Fruit fly (Drosophila melanogaster) whole organism, wandering third instar larva: ENCODE measurements around the gene CG10993.
A peak's percentile ranks its signal among the peaks of the same experiment; 100 is the strongest.

Experiments used
- Abd-B ChIP-seq: fragments of >200 bp; optimal IDR thresholded peaks from 2 replicates; lab custom pipeline; 2017; ENCODE audit warnings: missing biosample characterization, missing genetic modification characterization
- CG32264 ChIP-seq: fragments of 200-800 bp; sonication (Bioruptor generic); optimal IDR thresholded peaks from 2 replicates; lab custom pipeline; 2016; ENCODE audit warnings: missing biosample characterization, missing genetic modification characterization
- CG9705 ChIP-seq: fragments of 200-800 bp; sonication (Bioruptor generic); optimal IDR thresholded peaks from 2 replicates; lab custom pipeline; 2018; ENCODE audit warnings: missing biosample characterization, mild to moderate bottlenecking, missing genetic modification characterization
- Dif ChIP-seq: fragments of 200-275, 200-300 bp; sonication (Bioruptor generic); optimal IDR thresholded peaks from 2 replicates; lab custom pipeline; 2018; ENCODE audit warnings: missing biosample characterization, missing genetic modification characterization; ENCODE audit not compliant: partially characterized antibody
- GATAd ChIP-seq: sonication (Bioruptor generic); optimal IDR thresholded peaks from 2 replicates; lab custom pipeline; 2016; ENCODE audit warnings: missing biosample characterization, missing genetic modification characterization
- HLH106 ChIP-seq: fragments of 200-800 bp; optimal IDR thresholded peaks from 3 replicates; lab custom pipeline; 2019; ENCODE audit warnings: missing biosample characterization, mild to moderate bottlenecking, missing genetic modification characterization, moderate library complexity
- Hnf4 ChIP-seq: fragments of 200-800 bp; sonication (Bioruptor generic); optimal IDR thresholded peaks from 2 replicates; lab custom pipeline; 2016; ENCODE audit warnings: missing biosample characterization, mild to moderate bottlenecking, missing genetic modification characterization
- Hr78 ChIP-seq: fragments of >200 bp; optimal IDR thresholded peaks from 2 replicates; lab custom pipeline; 2017; ENCODE audit warnings: missing biosample characterization, missing genetic modification characterization
- Hr83 ChIP-seq: fragments of 200-300 bp; sonication (Bioruptor generic); optimal IDR thresholded peaks from 2 replicates; lab custom pipeline; 2016; ENCODE audit warnings: missing biosample characterization, mild to moderate bottlenecking, missing genetic modification characterization, moderate library complexity; ENCODE audit not compliant: poor library complexity, severe bottlenecking
- Jra ChIP-seq: sonication (Bioruptor generic); optimal IDR thresholded peaks from 2 replicates; lab custom pipeline; 2016; ENCODE audit warnings: missing biosample characterization, missing genetic modification characterization
- Mio ChIP-seq: sonication (Bioruptor generic); optimal IDR thresholded peaks from 2 replicates; lab custom pipeline; 2016; ENCODE audit warnings: missing biosample characterization, missing genetic modification characterization
- N ChIP-seq: fragments of >200 bp; optimal IDR thresholded peaks from 2 replicates; lab custom pipeline; 2018; ENCODE audit warnings: missing biosample characterization, missing external identifiers, missing genetic modification characterization
- OdsH ChIP-seq: fragments of 200-800 bp; sonication (Bioruptor generic); optimal IDR thresholded peaks from 2 replicates; lab custom pipeline; 2016; ENCODE audit warnings: missing biosample characterization, mild to moderate bottlenecking, missing genetic modification characterization
- Rel ChIP-seq, 2 experiments: fragments of 200-800 bp; sonication (Bioruptor generic) in 1 of 2; optimal IDR thresholded peaks; 2 replicates in 1 of 2; 3 replicates in 1 of 2; lab custom pipeline; 2016 to 2019; ENCODE audit warnings: mild to moderate bottlenecking in 2 of 2, missing biosample characterization in 2 of 2, missing genetic modification characterization in 2 of 2, moderate library complexity in 1 of 2
- Sp1 ChIP-seq: fragments of 200-800 bp; sonication (Bioruptor generic); optimal IDR thresholded peaks from 3 replicates; lab custom pipeline; 2019; ENCODE audit warnings: missing biosample characterization, mild to moderate bottlenecking, missing genetic modification characterization, moderate library complexity
- Vsx2 ChIP-seq: fragments of 200-300, 225-300 bp; sonication (Bioruptor generic); optimal IDR thresholded peaks from 2 replicates; lab custom pipeline; 2018; ENCODE audit warnings: missing biosample characterization, missing genetic modification characterization; ENCODE audit not compliant: partially characterized antibody
- br ChIP-seq: fragments of 200-800 bp; sonication (Bioruptor generic); optimal IDR thresholded peaks from 2 replicates; lab custom pipeline; 2016; ENCODE audit warnings: missing biosample characterization, missing genetic modification characterization
- brk ChIP-seq: fragments of 200-800 bp; sonication (Bioruptor generic); optimal IDR thresholded peaks from 2 replicates; lab custom pipeline; 2016; ENCODE audit warnings: missing biosample characterization, mild to moderate bottlenecking, missing genetic modification characterization
- dmrt93B ChIP-seq: fragments of 200-800 bp; sonication (Bioruptor generic); optimal IDR thresholded peaks from 2 replicates; lab custom pipeline; 2018; ENCODE audit warnings: missing biosample characterization, mild to moderate bottlenecking, missing genetic modification characterization
- dsf ChIP-seq: sonication (Bioruptor generic); optimal IDR thresholded peaks from 2 replicates; lab custom pipeline; 2016; ENCODE audit warnings: missing biosample characterization, missing genetic modification characterization, borderline replicate concordance
- ey ChIP-seq: fragments of 200-800 bp; sonication (Bioruptor generic); optimal IDR thresholded peaks from 2 replicates; lab custom pipeline; 2016; ENCODE audit warnings: missing biosample characterization, missing genetic modification characterization
- foxo ChIP-seq, 2 experiments: fragments of 200-800 bp; sonication (Bioruptor generic); optimal IDR thresholded peaks; 2 replicates in 1 of 2; 3 replicates in 1 of 2; lab custom pipeline; 2016 to 2017; ENCODE audit warnings: missing biosample characterization in 2 of 2, missing genetic modification characterization in 2 of 2
- fru ChIP-seq: fragments of 200-800 bp; sonication (Bioruptor generic); optimal IDR thresholded peaks from 3 replicates; lab custom pipeline; 2016; ENCODE audit warnings: missing biosample characterization, mild to moderate bottlenecking, missing genetic modification characterization
- h ChIP-seq: fragments of 200-800 bp; sonication (Bioruptor generic); optimal IDR thresholded peaks from 3 replicates; lab custom pipeline; 2016; ENCODE audit warnings: missing biosample characterization, mild to moderate bottlenecking, missing genetic modification characterization
- jim ChIP-seq: fragments of 175-275, 200-325 bp; sonication (Bioruptor generic); optimal IDR thresholded peaks from 2 replicates; lab custom pipeline; 2016; ENCODE audit warnings: missing biosample characterization, mild to moderate bottlenecking, missing genetic modification characterization
- lola ChIP-seq: fragments of >200 bp; optimal IDR thresholded peaks from 2 replicates; lab custom pipeline; 2017; ENCODE audit warnings: missing biosample characterization, missing genetic modification characterization
- pan ChIP-seq: fragments of >200 bp; optimal IDR thresholded peaks from 2 replicates; lab custom pipeline; 2017
- psq ChIP-seq: fragments of 200-800 bp; sonication (Bioruptor generic); optimal IDR thresholded peaks from 3 replicates; lab custom pipeline; 2017; ENCODE audit warnings: missing biosample characterization, mild to moderate bottlenecking, missing genetic modification characterization, moderate library complexity
- rgr ChIP-seq: fragments of 200-800 bp; sonication (Bioruptor generic); optimal IDR thresholded peaks from 3 replicates; lab custom pipeline; 2016; ENCODE audit warnings: missing biosample characterization, mild to moderate bottlenecking, missing genetic modification characterization
- sage ChIP-seq: fragments of 200-800 bp; sonication (Bioruptor generic); optimal IDR thresholded peaks from 2 replicates; lab custom pipeline; 2016; ENCODE audit warnings: missing biosample characterization, mild to moderate bottlenecking, missing genetic modification characterization
- sv ChIP-seq: fragments of 200-800 bp; sonication (Bioruptor generic); optimal IDR thresholded peaks from 3 replicates; lab custom pipeline; 2016; ENCODE audit warnings: missing biosample characterization, missing genetic modification characterization
- tai ChIP-seq: sonication (Bioruptor generic); optimal IDR thresholded peaks from 2 replicates; lab custom pipeline; 2016; ENCODE audit warnings: missing biosample characterization, missing genetic modification characterization
- usp ChIP-seq: fragments of >200 bp; optimal IDR thresholded peaks from 2 replicates; lab custom pipeline; 2017; ENCODE audit warnings: missing biosample characterization, missing genetic modification characterization
- woc ChIP-seq: sonication (Bioruptor generic); optimal IDR thresholded peaks from 2 replicates; lab custom pipeline; 2016; ENCODE audit warnings: missing biosample characterization, mild to moderate bottlenecking, missing genetic modification characterization

Gene CG10993

dm6 chrX:13781739-13782502 lies 9.0 kb downstream of the CG10993 start, which contains the start of the genes CtsB and amrt (continued):
- TF ChIP-seq sv (no peak), CG9705 (GFP tag; lab: Kevin White, UChicago) (peak; percentile 57), Mio (GFP tag; lab: Kevin White, UChicago) (no peak), pan (lab: Kevin White, UChicago) (no peak), OdsH (peak; percentile 31), Vsx2 (no peak), brk (no peak), Hnf4 (GFP tag; lab: Kevin White, UChicago) (peak; percentile 64), usp (GFP tag; lab: Kevin White, UChicago) (no peak), ey (GFP tag; lab: Kevin White, UChicago) (peak; percentile 57), foxo (GFP tag; optimal IDR thresholded peaks at IDR 0.05; lab: Kevin White, UChicago) (peak in 1 of 2 experiments; percentile 69), GATAd (peak; percentile 38), Dif (GFP tag; lab: Kevin White, UChicago) (no peak), dmrt93B (GFP tag; lab: Kevin White, UChicago) (peak; percentile 55), lola (GFP tag; lab: Kevin White, UChicago) (no peak)

DNA sequence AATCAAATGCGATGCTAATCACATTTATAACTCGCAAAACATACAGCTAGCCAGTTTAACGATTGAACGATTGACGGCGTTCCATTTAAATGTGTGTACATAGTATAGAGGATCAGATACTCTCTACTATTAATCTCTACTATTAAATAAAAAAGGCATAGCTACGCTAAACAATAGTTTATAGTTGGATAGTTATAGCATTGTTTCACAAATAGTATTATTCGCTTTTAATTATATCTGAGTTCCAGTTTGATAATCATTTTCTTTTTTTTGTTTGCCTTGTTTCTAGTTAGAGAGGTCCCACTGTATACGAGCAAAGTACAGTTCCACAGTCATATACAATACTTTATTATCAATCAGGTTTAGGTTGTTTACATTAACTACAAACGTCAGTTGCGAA lies 11.2 kb downstream of the CG10993 start:
- TF ChIP-seq fru (peak; percentile 35), sv (no peak), CG9705 (GFP tag; lab: Kevin White, UChicago) (no peak), Jra (GFP tag; lab: Kevin White, UChicago) (no peak), Abd-B (no peak), Sp1 (GFP tag; lab: Kevin White, UChicago) (peak; percentile 4), br (GFP tag; lab: Kevin White, UChicago) (no peak), tai (no peak), h (GFP tag; lab: Kevin White, UChicago) (peak; percentile 25), Hnf4 (GFP tag; lab: Kevin White, UChicago) (peak; percentile 73), brk (no peak), OdsH (no peak), psq (GFP tag; lab: Kevin White, UChicago) (no peak)

DNA sequence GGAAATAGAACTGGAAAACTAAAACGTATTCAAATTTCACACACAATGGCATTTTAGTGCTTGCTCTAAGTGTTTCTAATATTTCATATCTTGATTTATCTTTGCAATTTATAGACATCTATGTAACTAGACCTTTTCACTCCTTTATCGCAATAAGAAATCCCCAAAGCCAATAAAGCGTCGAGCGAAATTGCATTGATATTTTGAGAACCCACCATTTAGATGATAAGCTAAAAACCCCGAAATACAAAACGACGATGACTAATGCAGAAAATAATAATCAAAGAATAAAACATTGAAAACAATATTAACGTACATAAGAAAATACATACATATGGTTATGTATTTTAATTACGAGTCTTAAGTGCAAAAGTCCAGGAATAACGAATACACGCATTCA lies 12.3 kb downstream of the CG10993 start:
- TF ChIP-seq GATAd = no peak
- no peak for TF ChIP-seq Rel (GFP tag; optimal IDR thresholded peaks at IDR 0.05; lab: Kevin White, UChicago)
- TF ChIP-seq Rel (tag; optimal IDR thresholded peaks at IDR 0.05; lab: Kevin White, UChicago) = peak; percentile 91

DNA sequence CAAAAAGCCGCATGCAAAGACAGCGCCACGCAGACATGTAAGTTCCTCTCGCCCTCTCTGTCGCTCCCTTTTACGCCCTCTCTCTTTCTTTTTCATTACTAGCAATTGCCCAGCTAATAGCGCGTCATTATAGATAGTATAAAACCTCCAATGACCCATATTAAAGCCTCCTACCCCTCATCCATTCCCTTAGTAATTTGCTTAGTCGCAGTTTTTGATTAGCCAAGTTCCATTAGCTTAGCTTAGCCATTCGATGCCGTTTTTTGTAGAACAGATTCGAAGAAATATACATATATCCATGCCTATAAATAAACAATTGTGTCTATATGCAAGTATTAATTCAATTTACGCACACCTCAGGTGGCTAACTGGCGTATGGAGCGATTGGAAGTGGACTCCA lies 20.1 kb downstream of the CG10993 start:
- TF ChIP-seq Abd-B (no peak), CG32264 (GFP tag; lab: Kevin White, UChicago) (no peak), Hr83 (GFP tag; lab: Kevin White, UChicago) (no peak), sv (no peak), sage (GFP tag; lab: Kevin White, UChicago) (no peak), woc (no peak), fru (no peak), br (GFP tag; lab: Kevin White, UChicago) (no peak), psq (GFP tag; lab: Kevin White, UChicago) (no peak), OdsH (no peak), rgr (no peak), brk (no peak), Rel (GFP tag; optimal IDR thresholded peaks at IDR 0.05; lab: Kevin White, UChicago) (no peak), Rel (tag; optimal IDR thresholded peaks at IDR 0.05; lab: Kevin White, UChicago) (no peak), foxo (GFP tag; optimal IDR thresholded peaks at IDR 0.05; lab: Kevin White, UChicago) (no peak), jim (no peak), Sp1 (GFP tag; lab: Kevin White, UChicago) (no peak), usp (GFP tag; lab: Kevin White, UChicago) (no peak), tai (no peak)

- TF ChIP-seq Hr78 = no peak
- no peak for TF ChIP-seq usp (GFP tag; lab: Kevin White, UChicago)
- no peak for TF ChIP-seq h (GFP tag; lab: Kevin White, UChicago)
- TF ChIP-seq Hnf4 (GFP tag; lab: Kevin White, UChicago) = no peak
- TF ChIP-seq woc = no peak
- TF ChIP-seq sage (GFP tag; lab: Kevin White, UChicago) = no peak
- TF ChIP-seq dsf = no peak
- TF ChIP-seq Jra (GFP tag; lab: Kevin White, UChicago) = no peak
- TF ChIP-seq br (GFP tag; lab: Kevin White, UChicago) = no peak
- TF ChIP-seq N (GFP tag; lab: Kevin White, UChicago) = no peak
- no peak for TF ChIP-seq psq (GFP tag; lab: Kevin White, UChicago)
- no peak for TF ChIP-seq tai
- TF ChIP-seq Dif (GFP tag; lab: Kevin White, UChicago) = no peak
- no peak for TF ChIP-seq Hr83 (GFP tag; lab: Kevin White, UChicago)
- no peak for TF ChIP-seq HLH106 (tag; lab: Kevin White, UChicago)
- no peak for TF ChIP-seq foxo (GFP tag; optimal IDR thresholded peaks at IDR 0.05; lab: Kevin White, UChicago)
- no peak for TF ChIP-seq Abd-B
- no peak for TF ChIP-seq Mio (GFP tag; lab: Kevin White, UChicago)
These were observed 24.4 kb downstream of the CG10993 start for dm6 chrX:13766495-13766894.
